Worm (Caenorhabditis elegans) whole organism, late embryonic: Measurements from ENCODE around the gene F54E2.2.

ENCODE experiments used
- C08G9.2 ChIP-seq: sonication (generic microtip); optimal IDR thresholded peaks from 2 replicates; lab custom pipeline; 2016; ENCODE audit warnings: mild to moderate bottlenecking, missing genetic modification characterization, moderate library complexity, missing compliant biosample characterization
- C38D4.7 ChIP-seq: fragments of 200-800 bp; sonication (Bioruptor generic); optimal IDR thresholded peaks from 2 replicates; lab custom pipeline; 2018; ENCODE audit warnings: mild to moderate bottlenecking, missing genetic modification characterization, moderate library complexity, missing compliant biosample characterization
- F13H6.1 ChIP-seq: sonication (generic microtip); optimal IDR thresholded peaks from 2 replicates; lab custom pipeline; 2016; ENCODE audit warnings: missing genetic modification characterization, missing compliant biosample characterization
- K02D7.2 ChIP-seq: sonication (generic microtip); optimal IDR thresholded peaks from 2 replicates; lab custom pipeline; 2017; ENCODE audit warnings: mild to moderate bottlenecking, missing genetic modification characterization, missing compliant biosample characterization
- T23F11.4 ChIP-seq: fragments of 200-800 bp; sonication (Bioruptor generic); optimal IDR thresholded peaks from 2 replicates; lab custom pipeline; 2018; ENCODE audit warnings: mild to moderate bottlenecking, missing genetic modification characterization, missing compliant biosample characterization
- Y22D7AL.16 ChIP-seq: sonication (generic microtip); optimal IDR thresholded peaks from 2 replicates; lab custom pipeline; 2016; ENCODE audit warnings: missing genetic modification characterization, missing compliant biosample characterization
- ahr-1 ChIP-seq: sonication (generic microtip); optimal IDR thresholded peaks from 2 replicates; lab custom pipeline; 2016; ENCODE audit warnings: missing genetic modification characterization, missing compliant biosample characterization
- ama-1 ChIP-seq: fragments of 150-350 bp; optimal IDR thresholded peaks from 2 replicates; lab custom pipeline; 2014
- ceh-14 ChIP-seq: sonication (generic microtip); optimal IDR thresholded peaks from 2 replicates; lab custom pipeline; 2016; ENCODE audit warnings: missing genotype, missing genetic modification characterization, missing compliant biosample characterization
- ceh-19 ChIP-seq: fragments of 200-800 bp; sonication (Bioruptor generic); optimal IDR thresholded peaks from 2 replicates; lab custom pipeline; 2018; ENCODE audit warnings: mild to moderate bottlenecking, missing genetic modification characterization, missing compliant biosample characterization
- ceh-2 ChIP-seq: sonication (generic microtip); optimal IDR thresholded peaks from 2 replicates; lab custom pipeline; 2016; ENCODE audit warnings: missing genotype, missing genetic modification characterization, missing compliant biosample characterization
- ceh-22 ChIP-seq: sonication (generic microtip); optimal IDR thresholded peaks from 2 replicates; lab custom pipeline; 2017; ENCODE audit warnings: missing biosample characterization, missing genetic modification characterization
- ceh-24 ChIP-seq: sonication (generic microtip); optimal IDR thresholded peaks from 2 replicates; lab custom pipeline; 2016; ENCODE audit warnings: mild to moderate bottlenecking, missing genetic modification characterization, missing compliant biosample characterization
- ceh-30 ChIP-seq: fragments of 150-350 bp; optimal IDR thresholded peaks from 2 replicates; lab custom pipeline; 2014; ENCODE audit warnings: missing biosample characterization, missing genetic modification characterization
- ceh-34 ChIP-seq: sonication (generic microtip); optimal IDR thresholded peaks from 2 replicates; lab custom pipeline; 2016; ENCODE audit warnings: mild to moderate bottlenecking, missing genetic modification characterization, missing compliant biosample characterization
- ceh-48 ChIP-seq: sonication (generic microtip); optimal IDR thresholded peaks from 2 replicates; lab custom pipeline; 2016; ENCODE audit warnings: missing genetic modification characterization, inconsistent platforms, missing compliant biosample characterization
- ceh-6 ChIP-seq: fragments of 200-800 bp; sonication (Bioruptor generic); optimal IDR thresholded peaks from 2 replicates; lab custom pipeline; 2018; ENCODE audit warnings: mild to moderate bottlenecking, missing genetic modification characterization, missing compliant biosample characterization
- ceh-9 ChIP-seq: sonication (generic microtip); optimal IDR thresholded peaks from 2 replicates; lab custom pipeline; 2016; ENCODE audit warnings: mild to moderate bottlenecking, missing genetic modification characterization, inconsistent platforms, missing compliant biosample characterization
- dmd-4 ChIP-seq: sonication (generic microtip); optimal IDR thresholded peaks from 2 replicates; lab custom pipeline; 2016; ENCODE audit warnings: borderline replicate concordance, missing genetic modification characterization, missing compliant biosample characterization
- dve-1 ChIP-seq: sonication (generic microtip); optimal IDR thresholded peaks from 2 replicates; lab custom pipeline; 2017; ENCODE audit warnings: antibody characterized with exemption, mild to moderate bottlenecking, missing genetic modification characterization, missing compliant biosample characterization
- elt-2 ChIP-seq: sonication (generic microtip); optimal IDR thresholded peaks from 2 replicates; lab custom pipeline; 2016; ENCODE audit warnings: missing genetic modification reagents, missing genetic modification characterization, missing compliant biosample characterization
- eyg-1 ChIP-seq: sonication (generic microtip); optimal IDR thresholded peaks from 2 replicates; lab custom pipeline; 2016; ENCODE audit warnings: missing genotype, missing genetic modification characterization, missing compliant biosample characterization
- fkh-10 ChIP-seq: fragments of 150-350 bp; optimal IDR thresholded peaks from 2 replicates; lab custom pipeline; 2014; ENCODE audit warnings: missing biosample characterization, missing genetic modification reagents, missing genetic modification characterization
- hlh-6 ChIP-seq: sonication (generic microtip); optimal IDR thresholded peaks from 2 replicates; lab custom pipeline; 2016; ENCODE audit warnings: missing genotype, missing genetic modification characterization, missing compliant biosample characterization
- hlh-8 ChIP-seq: sonication (generic microtip); optimal IDR thresholded peaks from 2 replicates; lab custom pipeline; 2016; ENCODE audit warnings: missing genotype, missing genetic modification characterization, missing compliant biosample characterization
- lin-11 ChIP-seq: fragments of 200-800 bp; sonication (Bioruptor generic); optimal IDR thresholded peaks from 2 replicates; lab custom pipeline; 2018; ENCODE audit warnings: mild to moderate bottlenecking, missing genetic modification characterization, missing compliant biosample characterization
- mec-3 ChIP-seq: sonication (generic microtip); optimal IDR thresholded peaks from 2 replicates; lab custom pipeline; 2016; ENCODE audit warnings: borderline replicate concordance, missing genetic modification characterization, missing compliant biosample characterization
- nhr-232 ChIP-seq: sonication (generic microtip); optimal IDR thresholded peaks from 2 replicates; lab custom pipeline; 2016; ENCODE audit warnings: missing genetic modification characterization, missing compliant biosample characterization
- npax-4 ChIP-seq: sonication (generic microtip); optimal IDR thresholded peaks from 2 replicates; lab custom pipeline; 2016; ENCODE audit warnings: missing genetic modification characterization, missing compliant biosample characterization
- pat-9 ChIP-seq: fragments of 200-800 bp; sonication (Bioruptor generic); optimal IDR thresholded peaks from 2 replicates; lab custom pipeline; 2018; ENCODE audit warnings: mild to moderate bottlenecking, missing genetic modification characterization, moderate library complexity, missing compliant biosample characterization
- pha-4 ChIP-seq: fragments of 150-350 bp; optimal IDR thresholded peaks from 2 replicates; lab custom pipeline; 2018; ENCODE audit warnings: missing biosample characterization, missing genetic modification reagents, missing genetic modification characterization
- pqm-1 ChIP-seq: sonication (generic microtip); optimal IDR thresholded peaks from 2 replicates; lab custom pipeline; 2016; ENCODE audit warnings: missing genetic modification characterization, missing compliant biosample characterization
- sdc-2 ChIP-seq: sonication (generic microtip); optimal IDR thresholded peaks from 2 replicates; lab custom pipeline; 2016; ENCODE audit warnings: missing genotype, missing genetic modification characterization, missing compliant biosample characterization
- sox-4 ChIP-seq: sonication (generic microtip); optimal IDR thresholded peaks from 2 replicates; lab custom pipeline; 2017; ENCODE audit warnings: mild to moderate bottlenecking, missing genetic modification characterization, inconsistent platforms, missing compliant biosample characterization
- syd-9 ChIP-seq: sonication (generic microtip); optimal IDR thresholded peaks from 2 replicates; lab custom pipeline; 2016; ENCODE audit warnings: mild to moderate bottlenecking, missing genetic modification characterization, moderate library complexity, missing compliant biosample characterization
- tbx-7 ChIP-seq: sonication (generic microtip); optimal IDR thresholded peaks from 2 replicates; lab custom pipeline; 2016; ENCODE audit warnings: missing genotype, missing genetic modification characterization, missing compliant biosample characterization
- ttx-3 ChIP-seq: sonication (generic microtip); optimal IDR thresholded peaks from 2 replicates; lab custom pipeline; 2016; ENCODE audit warnings: missing genetic modification reagents, missing genetic modification characterization, missing compliant biosample characterization
- unc-3 ChIP-seq, 2 experiments: fragments of 200-800 bp in 1 of 2; sonication (Bioruptor generic) in 1 of 2; sonication (generic microtip) in 1 of 2; conservative IDR thresholded peaks in 1 of 2; optimal IDR thresholded peaks in 1 of 2; 2 replicates each; pipeline versions ENCODE4 v1.3.6 to Lab custom; 2016 to 2022; ENCODE audit warnings: missing compliant biosample characterization in 2 of 2, missing genetic modification characterization in 2 of 2, missing genetic modification reagents in 1 of 2
- unc-42 ChIP-seq: sonication (generic microtip); optimal IDR thresholded peaks from 2 replicates; lab custom pipeline; 2016; ENCODE audit warnings: missing genotype, missing genetic modification characterization, missing compliant biosample characterization
- unc-55 ChIP-seq: sonication (generic microtip); optimal IDR thresholded peaks from 2 replicates; lab custom pipeline; 2017; ENCODE audit warnings: missing biosample characterization, missing genetic modification reagents, missing genetic modification characterization
- zip-5 ChIP-seq: sonication (generic microtip); optimal IDR thresholded peaks from 2 replicates; lab custom pipeline; 2016; ENCODE audit warnings: missing genetic modification characterization, missing compliant biosample characterization

Gene F54E2.2

ce11 chrV:2774042-2774441 is 22.1 kb upstream of the F54E2.2 start, which contains the start of gene srj-18:
TSS of gene srj-18 (plus strand) at chrV:2774342.
- no peak for TF ChIP-seq dve-1
- no peak for TF ChIP-seq unc-55 (GFP tag; lab: Kevin White, UChicago)
- no peak for TF ChIP-seq pqm-1 (tag; lab: Kevin White, UChicago)
- TF ChIP-seq dmd-4 (tag; lab: Kevin White, UChicago): no peak

ce11 chrV:2780786-2781185 is 15.3 kb upstream of the F54E2.2 start, which contains the start of gene R05D8.11:
TSS of gene R05D8.11 (minus strand) at chrV:2780886.
- TF ChIP-seq pqm-1 (tag; lab: Kevin White, UChicago) (no peak), syd-9 (tag; lab: Kevin White, UChicago) (no peak), sdc-2 (tag; lab: Kevin White, UChicago) (no peak), hlh-8 (tag; lab: Kevin White, UChicago) (no peak), ceh-6 (GFP tag; lab: Kevin White, UChicago) (no peak), eyg-1 (no peak), pat-9 (no peak), ahr-1 (tag; lab: Kevin White, UChicago) (no peak), tbx-7 (tag; lab: Kevin White, UChicago) (no peak), F13H6.1 (tag; lab: Kevin White, UChicago) (no peak), C38D4.7 (GFP tag; lab: Kevin White, UChicago) (no peak), unc-3 (GFP tag; conservative IDR thresholded peaks at IDR 0.05; lab: Robert Waterston, UW) (no peak), unc-3 (tag; optimal IDR thresholded peaks at IDR 0.05; lab: Kevin White, UChicago) (no peak), ceh-48 (no peak), ceh-22 (no peak), pha-4 (tag; lab: Kevin White, UChicago) (no peak), lin-11 (tag; lab: Kevin White, UChicago) (no peak)

DNA sequence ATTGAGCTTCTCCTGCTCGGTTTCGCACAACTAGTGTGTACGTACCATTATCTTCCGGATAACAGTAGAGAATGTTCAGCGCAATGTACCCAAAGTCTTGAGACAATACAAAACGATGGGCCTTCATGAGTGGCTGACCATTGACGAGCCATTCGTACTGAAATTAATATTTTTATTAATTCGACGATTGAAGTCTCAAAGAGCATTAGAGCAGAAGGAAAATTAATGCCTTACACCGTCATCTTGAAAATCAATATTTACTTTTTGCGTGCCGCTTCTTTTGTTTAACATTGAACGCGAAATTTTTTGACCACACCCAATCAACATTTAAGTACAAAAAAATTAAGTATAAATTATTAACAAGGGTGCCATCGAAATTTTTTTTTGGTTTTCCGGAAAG is 3.1 kb upstream of the F54E2.2 start:
- TF ChIP-seq C08G9.2 (tag; lab: Kevin White, UChicago) (no peak), fkh-10 (GFP tag; lab: Kevin White, UChicago) (no peak), ceh-14 (tag; lab: Kevin White, UChicago) (no peak), ceh-19 (no peak), eyg-1 (no peak), Y22D7AL.16 (tag; lab: Kevin White, UChicago) (no peak), unc-42 (tag; lab: Kevin White, UChicago) (no peak), ceh-30 (tag; lab: Kevin White, UChicago) (no peak), npax-4 (no peak), tbx-7 (tag; lab: Kevin White, UChicago) (no peak), hlh-8 (tag; lab: Kevin White, UChicago) (no peak), ahr-1 (tag; lab: Kevin White, UChicago) (no peak), ttx-3 (tag; lab: Kevin White, UChicago) (no peak), syd-9 (tag; lab: Kevin White, UChicago) (no peak)

DNA sequence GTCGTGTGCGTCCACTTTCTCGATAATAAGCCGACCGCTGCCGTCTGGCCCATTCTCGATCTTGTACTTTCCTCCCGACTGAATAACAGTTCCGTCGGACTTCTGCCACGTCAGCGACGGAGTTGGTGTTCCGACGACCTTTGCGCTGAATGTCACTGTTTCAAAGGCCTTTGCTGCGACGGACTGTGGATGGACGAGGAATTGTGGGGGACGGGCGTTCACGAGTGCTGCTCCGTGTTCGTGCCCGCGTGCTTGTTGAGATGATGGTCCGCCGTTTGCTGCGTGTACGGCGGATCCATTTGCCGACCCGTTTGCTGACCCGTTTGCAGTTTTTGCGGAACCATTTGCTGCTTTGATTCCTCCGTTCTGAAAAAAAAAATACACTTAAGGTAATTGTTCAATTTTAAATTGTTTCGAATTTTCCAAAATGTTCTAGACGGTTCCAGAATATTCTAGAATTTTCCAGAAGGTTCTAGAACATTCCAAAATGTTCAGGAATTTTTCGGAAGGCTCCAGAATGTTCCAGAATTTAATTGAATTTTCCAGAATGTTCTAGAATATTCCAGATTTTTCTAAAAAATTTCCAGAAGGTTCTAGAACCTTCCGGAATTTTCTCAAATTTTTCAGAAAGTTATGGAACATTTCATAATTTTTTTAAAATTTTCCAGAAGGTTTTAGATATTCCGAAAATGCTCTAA is 3.2 kb downstream of the F54E2.2 start:
- no peak for TF ChIP-seq ceh-30 (tag; lab: Kevin White, UChicago)
- TF ChIP-seq zip-5 (tag; lab: Kevin White, UChicago): no peak
- TF ChIP-seq elt-2 (tag; lab: Kevin White, UChicago): no peak
- TF ChIP-seq ceh-34 (tag; lab: Kevin White, UChicago): no peak
- TF ChIP-seq hlh-6 (tag; lab: Kevin White, UChicago): no peak
- TF ChIP-seq T23F11.4: no peak
- TF ChIP-seq K02D7.2: no peak
- TF ChIP-seq ceh-2 (tag; lab: Kevin White, UChicago): no peak
- no peak for TF ChIP-seq sox-4
- no peak for TF ChIP-seq unc-42 (tag; lab: Kevin White, UChicago)
- no peak for TF ChIP-seq pat-9
- no peak for TF ChIP-seq ama-1 (lab: Kevin White, UChicago)
- TF ChIP-seq nhr-232: no peak
- TF ChIP-seq ceh-24 (tag; lab: Kevin White, UChicago): no peak
- TF ChIP-seq eyg-1: no peak
- TF ChIP-seq ceh-6 (GFP tag; lab: Kevin White, UChicago): no peak
- TF ChIP-seq C38D4.7 (GFP tag; lab: Kevin White, UChicago): no peak
- no peak for TF ChIP-seq ceh-9 (tag; lab: Kevin White, UChicago)
- TF ChIP-seq mec-3 (tag; lab: Kevin White, UChicago): no peak
